Worm (Caenorhabditis elegans) whole organism, L2 larva: ENCODE measurements around the gene puf-7.

ENCODE experiments used
- C34F6.9 ChIP-seq: fragments of 150-350 bp; optimal IDR thresholded peaks from 2 replicates; lab custom pipeline; 2014; ENCODE audit warnings: missing biosample characterization, missing genetic modification characterization
- F13H6.1 ChIP-seq: sonication (generic microtip); optimal IDR thresholded peaks from 2 replicates; lab custom pipeline; 2016; ENCODE audit warnings: missing genetic modification characterization, missing compliant biosample characterization
- R02D3.7 ChIP-seq: fragments of 150-350 bp; optimal IDR thresholded peaks from 2 replicates; lab custom pipeline; 2014; ENCODE audit warnings: missing biosample characterization, missing genetic modification characterization
- Y55F3AM.14 ChIP-seq: fragments of 200-800 bp; sonication (Bioruptor generic); optimal IDR thresholded peaks from 2 replicates; lab custom pipeline; 2018; ENCODE audit warnings: mild to moderate bottlenecking, missing genetic modification characterization, missing compliant biosample characterization
- alr-1 ChIP-seq: fragments of 150-350 bp; optimal IDR thresholded peaks from 2 replicates; lab custom pipeline; 2014; ENCODE audit warnings: missing biosample characterization, missing genetic modification characterization
- aly-2 ChIP-seq: fragments of 150-350 bp; optimal IDR thresholded peaks from 2 replicates; lab custom pipeline; 2014; ENCODE audit warnings: missing biosample characterization, missing genetic modification characterization
- blmp-1 ChIP-seq: sonication (generic microtip); optimal IDR thresholded peaks from 2 replicates; lab custom pipeline; 2017; ENCODE audit warnings: missing genetic modification characterization, mild to moderate bottlenecking, missing compliant biosample characterization, antibody characterized with exemption, moderate library complexity; ENCODE audit not compliant: insufficient read depth
- crh-2 ChIP-seq: sonication (generic microtip); optimal IDR thresholded peaks from 2 replicates; lab custom pipeline; 2017; ENCODE audit warnings: missing biosample characterization, missing genetic modification characterization
- dmd-4 ChIP-seq: sonication (generic microtip); optimal IDR thresholded peaks from 2 replicates; lab custom pipeline; 2017; ENCODE audit warnings: missing biosample characterization, missing genetic modification characterization
- elt-1 ChIP-seq: fragments of 150-350 bp; optimal IDR thresholded peaks from 2 replicates; lab custom pipeline; 2014; ENCODE audit warnings: missing biosample characterization, missing genetic modification characterization
- fos-1 ChIP-seq: fragments of 150-350 bp; optimal IDR thresholded peaks from 2 replicates; lab custom pipeline; 2014; ENCODE audit warnings: missing biosample characterization, missing genetic modification characterization
- gmeb-1 ChIP-seq: fragments of 150-350 bp; optimal IDR thresholded peaks from 2 replicates; lab custom pipeline; 2014; ENCODE audit warnings: missing biosample characterization, missing genetic modification characterization
- lin-11 ChIP-seq: fragments of 150-350 bp; sonication (generic microtip); optimal IDR thresholded peaks from 2 replicates; lab custom pipeline; 2014; ENCODE audit warnings: missing biosample characterization, missing genetic modification characterization, inconsistent platforms, mixed read lengths
- lin-39 ChIP-seq: fragments of 150-350 bp; optimal IDR thresholded peaks from 2 replicates; lab custom pipeline; 2014; ENCODE audit warnings: missing biosample characterization, missing genetic modification reagents, missing genetic modification characterization
- lsy-2 ChIP-seq, 2 experiments: fragments of 150-350 bp in 1 of 2; sonication (generic microtip) in 1 of 2; optimal IDR thresholded peaks; 2 replicates each; lab custom pipeline; 2014 to 2017; ENCODE audit warnings: missing biosample characterization in 2 of 2, missing genetic modification characterization in 2 of 2
- mab-5 ChIP-seq: fragments of 150-350 bp; optimal IDR thresholded peaks from 2 replicates; lab custom pipeline; 2014; ENCODE audit warnings: missing biosample characterization, missing genetic modification characterization
- mbf-1 ChIP-seq: sonication (generic microtip); optimal IDR thresholded peaks from 2 replicates; lab custom pipeline; 2017; ENCODE audit warnings: missing biosample characterization, missing genetic modification characterization
- mdl-1 ChIP-seq, 2 experiments: fragments of 150-350 bp in 1 of 2; sonication (generic microtip) in 1 of 2; optimal IDR thresholded peaks; 2 replicates each; lab custom pipeline; 2017; ENCODE audit warnings: missing biosample characterization in 2 of 2, missing genetic modification characterization in 2 of 2
- nhr-10 ChIP-seq: sonication (generic microtip); optimal IDR thresholded peaks from 2 replicates; lab custom pipeline; 2017; ENCODE audit warnings: missing biosample characterization, missing genetic modification characterization
- nhr-11 ChIP-seq: fragments of 150-350 bp; optimal IDR thresholded peaks from 2 replicates; lab custom pipeline; 2014; ENCODE audit warnings: missing biosample characterization, missing genetic modification characterization
- nhr-12 ChIP-seq: fragments of 150-350 bp; optimal IDR thresholded peaks from 2 replicates; lab custom pipeline; 2014; ENCODE audit warnings: missing biosample characterization, missing genetic modification characterization
- nhr-129 ChIP-seq: fragments of 150-350 bp; optimal IDR thresholded peaks from 2 replicates; lab custom pipeline; 2014; ENCODE audit warnings: missing biosample characterization, missing genetic modification characterization
- nhr-23 ChIP-seq: fragments of 150-350 bp; optimal IDR thresholded peaks from 2 replicates; lab custom pipeline; 2014; ENCODE audit warnings: missing biosample characterization, missing genetic modification reagents, missing genetic modification characterization
- nhr-25 ChIP-seq: fragments of 150-350 bp; sonication (generic microtip); optimal IDR thresholded peaks from 3 replicates; lab custom pipeline; 2014; ENCODE audit warnings: missing biosample characterization, missing genetic modification characterization
- nhr-77 ChIP-seq: fragments of 150-350 bp; optimal IDR thresholded peaks from 2 replicates; lab custom pipeline; 2014; ENCODE audit warnings: missing biosample characterization, missing genetic modification characterization
- peb-1 ChIP-seq: fragments of 150-350 bp; optimal IDR thresholded peaks from 2 replicates; lab custom pipeline; 2014; ENCODE audit warnings: missing biosample characterization, missing genetic modification characterization
- sma-3 ChIP-seq: sonication (generic microtip); optimal IDR thresholded peaks from 2 replicates; lab custom pipeline; 2016; ENCODE audit warnings: missing genetic modification reagents, missing genetic modification characterization, missing compliant biosample characterization
- sma-9 ChIP-seq, 2 experiments: fragments of 150-350 bp in 1 of 2; sonication (generic microtip) in 1 of 2; optimal IDR thresholded peaks; 2 replicates each; lab custom pipeline; 2014 to 2016; ENCODE audit warnings: missing genetic modification characterization in 2 of 2, mild to moderate bottlenecking in 1 of 2, missing biosample characterization in 1 of 2, missing compliant biosample characterization in 1 of 2, missing genetic modification reagents in 1 of 2, moderate library complexity in 1 of 2
- unc-39 ChIP-seq: fragments of 150-350 bp; optimal IDR thresholded peaks from 2 replicates; lab custom pipeline; 2014; ENCODE audit warnings: missing biosample characterization, missing genetic modification characterization
- unc-55 ChIP-seq: fragments of 150-350 bp; sonication (generic microtip); optimal IDR thresholded peaks from 3 replicates; lab custom pipeline; 2014; ENCODE audit warnings: missing biosample characterization, missing genetic modification reagents, missing genetic modification characterization
- unc-62 ChIP-seq: fragments of 150-350 bp; optimal IDR thresholded peaks from 2 replicates; lab custom pipeline; 2014; ENCODE audit warnings: missing biosample characterization, missing genetic modification reagents, missing genetic modification characterization
- zag-1 ChIP-seq: fragments of 150-350 bp; optimal IDR thresholded peaks from 2 replicates; lab custom pipeline; 2014; ENCODE audit warnings: missing biosample characterization, missing genetic modification characterization
- ztf-1 ChIP-seq: fragments of 200-800 bp; sonication (Bioruptor generic); conservative IDR thresholded peaks from 2 replicates; pipeline ENCODE4 v1.3.6; 2022; ENCODE audit warnings: missing genetic modification characterization, missing compliant biosample characterization
- ztf-4 ChIP-seq: fragments of 150-350 bp; optimal IDR thresholded peaks from 2 replicates; lab custom pipeline; 2014; ENCODE audit warnings: missing biosample characterization, missing genetic modification characterization

The puf-7 gene

DNA sequence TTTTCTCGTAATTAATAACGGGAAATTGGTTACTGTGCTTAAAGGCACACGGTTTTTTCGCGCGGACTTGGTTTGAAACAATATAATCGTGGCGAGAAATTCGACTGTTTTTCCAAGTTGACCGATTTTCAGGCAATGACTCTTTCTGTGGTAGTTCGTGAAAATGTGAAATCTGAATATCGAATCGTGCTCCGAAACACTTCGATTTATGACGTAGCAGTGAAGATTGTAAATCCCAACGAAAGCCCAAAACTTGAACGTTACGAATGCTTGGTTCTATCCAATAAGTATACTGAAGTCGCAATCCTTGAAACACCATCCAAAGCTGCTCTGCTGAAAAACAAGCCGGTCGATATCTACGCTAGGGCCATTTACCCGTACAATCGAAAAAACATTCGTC lies 7.6 kb downstream of the puf-7 start:
- TF ChIP-seq F13H6.1 (tag; lab: Kevin White, UChicago): no peak
- no peak for TF ChIP-seq unc-62 (GFP tag; lab: Kevin White, UChicago)
- no peak for TF ChIP-seq fos-1 (tag; lab: Kevin White, UChicago)
- TF ChIP-seq mdl-1 (tag; optimal IDR thresholded peaks at IDR 0.05; lab: Kevin White, UChicago): no peak
- no peak for TF ChIP-seq R02D3.7
- TF ChIP-seq C34F6.9 (tag; lab: Kevin White, UChicago): no peak
- TF ChIP-seq mab-5 (tag; lab: Kevin White, UChicago): no peak
- no peak for TF ChIP-seq nhr-11 (tag; lab: Kevin White, UChicago)
- TF ChIP-seq, all 48 proteins: peak for 0

DNA sequence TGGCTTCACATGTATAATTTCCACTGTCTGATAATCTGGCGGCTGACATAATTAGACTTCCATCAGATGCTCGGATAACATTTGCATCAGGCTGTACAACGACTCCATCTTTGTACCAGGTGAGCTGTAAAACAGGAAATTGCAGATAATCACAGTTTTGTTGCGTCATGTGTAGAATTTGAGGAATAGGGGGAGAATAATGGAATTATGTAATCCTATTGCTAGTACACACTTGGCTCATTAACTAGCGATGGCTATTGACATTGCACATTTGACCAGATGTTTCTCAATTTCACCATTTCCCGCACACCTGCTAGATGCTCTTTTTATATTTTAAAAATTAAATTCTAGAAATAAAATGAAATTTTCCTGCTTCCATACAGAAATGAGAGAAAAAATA lies 14.9 kb downstream of the puf-7 start:
- no peak for TF ChIP-seq dmd-4 (tag; lab: Kevin White, UChicago)
- no peak for TF ChIP-seq nhr-10 (tag; lab: Kevin White, UChicago)
- TF ChIP-seq fos-1 (tag; lab: Kevin White, UChicago): no peak
- TF ChIP-seq nhr-25 (tag; lab: Kevin White, UChicago): no peak
- no peak for TF ChIP-seq unc-39 (tag; lab: Kevin White, UChicago)
- no peak for TF ChIP-seq alr-1 (tag; lab: Kevin White, UChicago)
- no peak for TF ChIP-seq mab-5 (tag; lab: Kevin White, UChicago)

DNA sequence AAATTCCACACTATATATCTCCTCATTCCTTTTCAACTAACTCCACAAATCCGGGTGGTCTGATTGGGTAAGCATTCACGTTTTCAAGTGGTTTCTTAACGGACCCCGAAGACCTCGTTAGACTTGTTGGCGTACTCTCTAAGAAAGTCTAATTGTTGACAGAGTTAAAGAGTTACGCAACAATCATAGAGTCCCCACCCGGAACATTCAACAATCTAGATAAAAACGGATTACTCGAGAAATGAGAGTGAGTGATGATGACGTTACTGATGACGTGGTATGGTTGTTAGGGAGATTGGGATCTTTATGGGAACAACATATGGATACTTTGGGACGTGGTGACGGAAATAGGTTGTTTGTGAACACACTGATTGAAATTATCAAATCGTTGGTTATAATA lies 16.1 kb downstream of the puf-7 start:
- TF ChIP-seq ztf-1 (GFP tag; lab: Robert Waterston, UW): no peak
- no peak for TF ChIP-seq ztf-4 (tag; lab: Kevin White, UChicago)
- TF ChIP-seq nhr-11 (tag; lab: Kevin White, UChicago): no peak
- no peak for TF ChIP-seq mdl-1 (tag; optimal IDR thresholded peaks at IDR 0.05; lab: Kevin White, UChicago)
- TF ChIP-seq sma-3 (GFP tag; lab: Kevin White, UChicago): no peak
- no peak for TF ChIP-seq blmp-1
- no peak for TF ChIP-seq lsy-2 (tag; optimal IDR thresholded peaks at IDR 0.05; lab: Kevin White, UChicago)
- TF ChIP-seq mbf-1: no peak
- no peak for TF ChIP-seq nhr-23 (tag; lab: Kevin White, UChicago)
- no peak for TF ChIP-seq F13H6.1 (tag; lab: Kevin White, UChicago)
- TF ChIP-seq sma-9 (GFP tag; optimal IDR thresholded peaks at IDR 0.05; lab: Kevin White, UChicago): no peak
- no peak for TF ChIP-seq sma-9 (tag; optimal IDR thresholded peaks at IDR 0.05; lab: Kevin White, UChicago)
- no peak for TF ChIP-seq dmd-4 (tag; lab: Kevin White, UChicago)
- no peak for TF ChIP-seq nhr-129 (tag; lab: Kevin White, UChicago)
- no peak for TF ChIP-seq unc-55 (GFP tag; lab: Kevin White, UChicago)
- no peak for TF ChIP-seq nhr-12 (tag; lab: Kevin White, UChicago)
- no peak for TF ChIP-seq lin-39 (tag; lab: Kevin White, UChicago)

DNA sequence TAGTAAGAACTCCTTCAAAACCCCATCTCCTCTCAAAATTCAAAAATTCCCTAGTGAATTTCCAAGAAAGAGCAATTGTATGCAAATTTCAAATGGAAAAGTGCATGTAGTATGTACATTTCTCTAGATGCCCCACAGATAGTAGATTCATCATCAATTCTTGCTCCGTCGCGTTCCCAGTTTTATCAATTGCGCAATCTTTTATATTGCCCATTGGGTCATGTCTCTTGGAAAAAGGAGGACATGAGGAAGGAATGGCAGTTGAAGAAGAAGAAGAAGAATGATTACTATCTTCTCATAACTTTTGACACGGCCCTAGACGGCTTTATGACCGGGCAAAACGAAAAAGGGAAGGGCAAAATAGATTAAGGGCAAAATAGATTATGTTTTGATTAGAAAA lies 20.1 kb downstream of the puf-7 start:
- TF ChIP-seq R02D3.7 (no peak), peb-1 (tag; lab: Kevin White, UChicago) (no peak), lin-11 (no peak), aly-2 (tag; lab: Kevin White, UChicago) (no peak), crh-2 (tag; lab: Kevin White, UChicago) (no peak), nhr-23 (tag; lab: Kevin White, UChicago) (no peak), nhr-12 (tag; lab: Kevin White, UChicago) (no peak), mbf-1 (no peak), unc-55 (GFP tag; lab: Kevin White, UChicago) (no peak), gmeb-1 (tag; lab: Kevin White, UChicago) (no peak), blmp-1 (no peak), nhr-25 (tag; lab: Kevin White, UChicago) (no peak), zag-1 (tag; lab: Kevin White, UChicago) (peak; percentile 12), sma-9 (GFP tag; optimal IDR thresholded peaks at IDR 0.05; lab: Kevin White, UChicago) (peak; percentile 7), sma-9 (tag; optimal IDR thresholded peaks at IDR 0.05; lab: Kevin White, UChicago) (no peak), mab-5 (tag; lab: Kevin White, UChicago) (peak; percentile 71), elt-1 (tag; lab: Kevin White, UChicago) (peak; percentile 20), nhr-77 (tag; lab: Kevin White, UChicago) (no peak), Y55F3AM.14 (GFP tag; lab: Kevin White, UChicago) (no peak), fos-1 (tag; lab: Kevin White, UChicago) (no peak)
